Fruit fly (Drosophila melanogaster): Measurements from ENCODE around the gene CG13639.
A peak's percentile ranks its signal among the peaks of the same experiment; 100 is the strongest.

Gene CG13639

dm6 chr3R:24825548-24825947 lies 34.6 kb downstream of the CG13639 start, which contains the start of gene niki:
Gene niki, minus strand, starts transcription at chr3R:24825648.
- TF ChIP-seq gfzf (GFP tag; optimal IDR thresholded peaks at IDR 0.05): no peak
- TF ChIP-seq fu2 (GFP tag; optimal IDR thresholded peaks at IDR 0.05): no peak
- TF ChIP-seq ab (GFP tag; optimal IDR thresholded peaks at IDR 0.05): no peak
- TF ChIP-seq Usf (GFP tag; optimal IDR thresholded peaks at IDR 0.05): no peak
- TF ChIP-seq CG11085 (GFP tag; IDR thresholded peaks at IDR 0.05): no peak

- TF ChIP-seq CG2875 (GFP tag; optimal IDR thresholded peaks at IDR 0.05) (no peak), Spps (tag; optimal IDR thresholded peaks at IDR 0.05) (no peak), CG6791 (GFP tag; IDR thresholded peaks at IDR 0.05; ENCODE audit: partially characterized antibody) (no peak), CG13296 (GFP tag; optimal IDR thresholded peaks at IDR 0.05) (no peak), CG2202 (tag; optimal IDR thresholded peaks at IDR 0.05) (no peak), CG5245 (GFP tag; optimal IDR thresholded peaks at IDR 0.05) (no peak), Six4 (GFP tag; optimal IDR thresholded peaks at IDR 0.05) (no peak), br (optimal IDR thresholded peaks at IDR 0.05) (no peak), Ada2b (GFP tag; IDR thresholded peaks at IDR 0.05) (no peak), CG4617 (GFP tag; optimal IDR thresholded peaks at IDR 0.05; ENCODE audit: borderline replicate concordance) (no peak), CG3065 (GFP tag; optimal IDR thresholded peaks at IDR 0.05) (no peak)
These were observed 37.1 kb downstream of the CG13639 start for dm6 chr3R:24823061-24823460.

- TF ChIP-seq Ssrp (tag; optimal IDR thresholded peaks at IDR 0.05) (peak; percentile 41), cato (GFP tag; optimal IDR thresholded peaks at IDR 0.05; ENCODE audit: borderline replicate concordance) (no peak), HLH54F (GFP tag; optimal IDR thresholded peaks at IDR 0.05) (no peak), pzg (GFP tag; optimal IDR thresholded peaks at IDR 0.05) (peak; percentile 29), lab (GFP tag; optimal IDR thresholded peaks at IDR 0.05) (no peak), al (GFP tag; IDR thresholded peaks at IDR 0.05) (0 out of 2 replicates have a peak, but pooled peaks have one; percentile 34), ham (GFP tag; IDR thresholded peaks at IDR 0.05) (no peak), unc-4 (GFP tag; IDR thresholded peaks at IDR 0.05; ENCODE audit: partially characterized antibody) (peak; percentile 77), chif (GFP tag; optimal IDR thresholded peaks at IDR 0.05) (no peak), fd96Cb (tag; optimal IDR thresholded peaks at IDR 0.05) (peak; percentile 38), CG3281 (GFP tag; optimal IDR thresholded peaks at IDR 0.05) (no peak), esg (GFP tag; conservative IDR thresholded peaks at IDR 0.05) (peak; percentile 33; the same call in 1 of the 2 replicates), zen2 (GFP tag; IDR thresholded peaks at IDR 0.05; ENCODE audit: partially characterized antibody) (peak; percentile 69), CG13287 (GFP tag; IDR thresholded peaks at IDR 0.05; ENCODE audit: partially characterized antibody) (peak; percentile 76), lmd (GFP tag; IDR thresholded peaks at IDR 0.05) (peak; percentile 57), CG8924 (tag; optimal IDR thresholded peaks at IDR 0.05) (peak; percentile 70), odd (GFP tag; optimal IDR thresholded peaks at IDR 0.05) (no peak), CG7928 (GFP tag; optimal IDR thresholded peaks at IDR 0.05) (peak; percentile 18), cas (GFP tag; IDR thresholded peaks at IDR 0.05) (no peak), dpn (GFP tag; optimal IDR thresholded peaks at IDR 0.05) (peak in 1 of 2 experiments; percentile 32), CG8089 (GFP tag; optimal IDR thresholded peaks at IDR 0.05) (no peak), CG9932 (GFP tag; IDR thresholded peaks at IDR 0.05) (peak; percentile 38; the same call in 1 of the 2 replicates), Dek (tag; optimal IDR thresholded peaks at IDR 0.05) (peak; percentile 33), mirr (GFP tag; optimal IDR thresholded peaks at IDR 0.05) (no peak), CG4730 (GFP tag; IDR thresholded peaks at IDR 0.05) (no peak), CG31388 (GFP tag; optimal IDR thresholded peaks at IDR 0.05) (peak; percentile 29), onecut (GFP tag; IDR thresholded peaks at IDR 0.05) (no peak), CG30020 (tag; optimal IDR thresholded peaks at IDR 0.05) (peak; percentile 56), Doc3 (GFP tag; IDR thresholded peaks at IDR 0.05; ENCODE audit: partially characterized antibody) (peak; percentile 79), vnd (GFP tag; IDR thresholded peaks at IDR 0.05; ENCODE audit: partially characterized antibody) (peak; percentile 88)
These were observed 42.9 kb downstream of the CG13639 start, which contains the start of the genes CG5808 and Saf-B for dm6 chr3R:24816993-24817854. Gene CG5808, minus strand, starts transcription at chr3R:24817007. Gene Saf-B, plus strand, starts transcription at chr3R:24817464.
